Worm (Caenorhabditis elegans): ENCODE data around the gene C16D2.1.

DNA sequence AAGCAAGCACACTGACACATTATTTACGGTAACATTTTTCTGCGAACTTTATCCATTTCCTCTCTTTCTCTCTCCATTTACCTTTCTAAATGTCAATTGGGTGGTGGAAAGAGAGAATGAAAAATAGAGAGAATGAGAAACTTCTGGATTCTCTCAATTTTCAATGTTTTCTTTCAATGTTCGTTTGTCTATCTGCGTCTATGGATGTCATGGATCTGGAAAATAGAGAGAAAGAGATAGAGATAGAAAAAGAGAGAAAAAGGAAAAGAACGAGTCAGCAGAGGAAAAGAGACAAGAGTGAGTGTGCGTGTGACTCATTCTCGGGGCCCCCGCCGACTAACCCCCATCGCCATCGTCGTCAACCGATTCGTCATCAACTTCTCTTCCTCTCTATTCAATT is 18.6 kb upstream of the C16D2.1 start, which contains the start of gene jun-1:
- TF ChIP-seq nhr-232 (tag; optimal IDR thresholded peaks at IDR 0.05) (no peak), elt-2 (tag; optimal IDR thresholded peaks at IDR 0.05) (no peak), ama-1 (optimal IDR thresholded peaks at IDR 0.05) (no peak), nhr-11 (tag; optimal IDR thresholded peaks at IDR 0.05) (no peak), sdc-2 (tag; optimal IDR thresholded peaks at IDR 0.05) (no peak), ceh-31 (tag; optimal IDR thresholded peaks at IDR 0.05) (peak; percentile 71), ceh-22 (tag; optimal IDR thresholded peaks at IDR 0.05) (no peak), C08G9.2 (tag; optimal IDR thresholded peaks at IDR 0.05) (no peak), unc-86 (tag; optimal IDR thresholded peaks at IDR 0.05) (no peak), ceh-45 (GFP tag; IDR thresholded peaks at IDR 0.05) (no peak)

Data from whole organism, late embryonic.